Worm (Caenorhabditis elegans) whole organism, mixed stage, embryonic: ENCODE results near the gene fkh-4.
A peak's percentile ranks its signal among the peaks of the same experiment; 100 is the strongest.

Experiments
- M03D4.4 ChIP-seq: sonication (generic microtip); optimal IDR thresholded peaks from 2 replicates; lab custom pipeline; 2017; ENCODE audit warnings: mild to moderate bottlenecking, missing genetic modification characterization, missing compliant biosample characterization
- bed-3 ChIP-seq: fragments of 200-800 bp; sonication (Bioruptor generic); optimal IDR thresholded peaks from 3 replicates; lab custom pipeline; 2018; ENCODE audit warnings: mild to moderate bottlenecking, missing genetic modification characterization, moderate library complexity, missing compliant biosample characterization
- blmp-1 ChIP-seq: fragments of 150-350 bp; optimal IDR thresholded peaks from 2 replicates; lab custom pipeline; 2014; ENCODE audit warnings: missing biosample characterization, missing genetic modification characterization
- ceh-83 ChIP-seq: fragments of 200-800 bp; sonication (Bioruptor generic); optimal IDR thresholded peaks from 2 replicates; lab custom pipeline; 2018; ENCODE audit warnings: mild to moderate bottlenecking, missing genetic modification characterization, missing compliant biosample characterization
- ces-1 ChIP-seq: fragments of 150-350 bp; optimal IDR thresholded peaks from 2 replicates; lab custom pipeline; 2014; ENCODE audit warnings: missing biosample characterization, missing genetic modification reagents, missing genetic modification characterization
- cnd-1 ChIP-seq: fragments of 200-800 bp; sonication (Bioruptor generic); optimal IDR thresholded peaks from 2 replicates; lab custom pipeline; 2018; ENCODE audit warnings: mild to moderate bottlenecking, missing genetic modification characterization, missing compliant biosample characterization
- drap-1 ChIP-seq: fragments of 200-800 bp; sonication (Bioruptor generic); optimal IDR thresholded peaks from 3 replicates; lab custom pipeline; 2018; ENCODE audit warnings: mild to moderate bottlenecking, missing genetic modification characterization, missing compliant biosample characterization
- elt-1 ChIP-seq: sonication (generic microtip); optimal IDR thresholded peaks from 2 replicates; lab custom pipeline; 2017; ENCODE audit warnings: missing genetic modification characterization, mild to moderate bottlenecking, missing compliant biosample characterization, antibody characterized with exemption, moderate library complexity, borderline replicate concordance; ENCODE audit not compliant: insufficient read depth
- elt-3 ChIP-seq: fragments of 150-350 bp; optimal IDR thresholded peaks from 2 replicates; lab custom pipeline; 2014; ENCODE audit warnings: missing biosample characterization, missing genetic modification characterization
- ham-2 ChIP-seq: fragments of 200-800 bp; sonication (Bioruptor generic); optimal IDR thresholded peaks from 2 replicates; lab custom pipeline; 2018; ENCODE audit warnings: mild to moderate bottlenecking, missing genetic modification characterization, missing compliant biosample characterization
- hlh-1 ChIP-seq: fragments of 150-350 bp; optimal IDR thresholded peaks from 2 replicates; lab custom pipeline; 2014; ENCODE audit warnings: missing biosample characterization, missing genetic modification reagents, missing genetic modification characterization
- lin-13 ChIP-seq: fragments of 150-350 bp; optimal IDR thresholded peaks from 2 replicates; lab custom pipeline; 2014; ENCODE audit warnings: missing biosample characterization, missing genetic modification characterization
- lsy-2 ChIP-seq: fragments of 150-350 bp; optimal IDR thresholded peaks from 2 replicates; lab custom pipeline; 2014; ENCODE audit warnings: missing biosample characterization, missing genetic modification characterization
- mab-5 ChIP-seq: fragments of 150-350 bp; optimal IDR thresholded peaks from 2 replicates; lab custom pipeline; 2014; ENCODE audit warnings: missing biosample characterization, missing genetic modification characterization
- mep-1 ChIP-seq: fragments of 150-350 bp; optimal IDR thresholded peaks from 2 replicates; lab custom pipeline; 2017; ENCODE audit warnings: missing biosample characterization, missing genetic modification reagents, missing genetic modification characterization, inconsistent platforms
- mls-2 ChIP-seq: sonication (generic microtip); optimal IDR thresholded peaks from 2 replicates; lab custom pipeline; 2016; ENCODE audit warnings: mild to moderate bottlenecking, missing genetic modification characterization, moderate library complexity, missing compliant biosample characterization
- nhr-12 ChIP-seq: fragments of 150-350 bp; optimal IDR thresholded peaks from 2 replicates; lab custom pipeline; 2014; ENCODE audit warnings: missing biosample characterization, missing genetic modification characterization
- nhr-2 ChIP-seq: fragments of 150-350 bp; optimal IDR thresholded peaks from 2 replicates; lab custom pipeline; 2014; ENCODE audit warnings: missing biosample characterization, missing genetic modification characterization
- nhr-237 ChIP-seq: fragments of 150-350 bp; optimal IDR thresholded peaks from 2 replicates; lab custom pipeline; 2014; ENCODE audit warnings: missing biosample characterization, missing genetic modification characterization
- nhr-28 ChIP-seq: fragments of 150-350 bp; optimal IDR thresholded peaks from 2 replicates; lab custom pipeline; 2014; ENCODE audit warnings: missing biosample characterization, missing genetic modification characterization
- pha-4 ChIP-seq: fragments of 150-350 bp; optimal IDR thresholded peaks from 2 replicates; lab custom pipeline; 2018; ENCODE audit warnings: missing biosample characterization, missing genetic modification reagents, missing genetic modification characterization
- sem-2 ChIP-seq: fragments of 200-800 bp; sonication (Bioruptor generic); optimal IDR thresholded peaks from 2 replicates; lab custom pipeline; 2018; ENCODE audit warnings: mild to moderate bottlenecking, missing genetic modification characterization, missing compliant biosample characterization
- snpc-4 ChIP-seq: fragments of 150-350 bp; optimal IDR thresholded peaks from 2 replicates; lab custom pipeline; 2014; ENCODE audit warnings: missing biosample characterization, missing genetic modification characterization
- sptf-1 ChIP-seq: sonication (generic microtip); optimal IDR thresholded peaks from 2 replicates; lab custom pipeline; 2017; ENCODE audit warnings: mild to moderate bottlenecking, missing genetic modification characterization, moderate library complexity, missing compliant biosample characterization
- unc-120 ChIP-seq: sonication (generic microtip); optimal IDR thresholded peaks from 2 replicates; lab custom pipeline; 2017; ENCODE audit warnings: missing genetic modification characterization, missing compliant biosample characterization; ENCODE audit not compliant: poor library complexity, severe bottlenecking
- unc-39 ChIP-seq: fragments of 150-350 bp; optimal IDR thresholded peaks from 2 replicates; lab custom pipeline; 2014; ENCODE audit warnings: missing biosample characterization, missing genetic modification characterization
- zip-8 ChIP-seq: fragments of 150-350 bp; optimal IDR thresholded peaks from 2 replicates; lab custom pipeline; 2014; ENCODE audit warnings: missing biosample characterization, missing genetic modification characterization
- ztf-11 ChIP-seq: fragments of 150-350 bp; optimal IDR thresholded peaks from 2 replicates; lab custom pipeline; 2014; ENCODE audit warnings: missing biosample characterization, missing genetic modification characterization

The fkh-4 gene

ce11 chrX:13409543-13409942 is 19.1 kb downstream of the fkh-4 start, which contains the start of the genes cyp-13B1 and C29F7.1:
Gene cyp-13B1 (minus strand): TSS chrX:13409643.
Gene C29F7.1 (plus strand): TSS chrX:13409936.
- TF ChIP-seq nhr-28 (tag; lab: Kevin White, UChicago) (no peak), sptf-1 (tag; lab: Kevin White, UChicago) (no peak), lin-13 (tag; lab: Kevin White, UChicago) (no peak), ces-1 (GFP tag; lab: Kevin White, UChicago) (no peak), cnd-1 (tag; lab: Kevin White, UChicago) (no peak), elt-3 (tag; lab: Kevin White, UChicago) (no peak), blmp-1 (tag; lab: Kevin White, UChicago) (no peak), unc-120 (no peak), M03D4.4 (tag; lab: Kevin White, UChicago) (no peak)

- TF ChIP-seq cnd-1 (tag; lab: Kevin White, UChicago): no peak
- no peak for TF ChIP-seq bed-3 (GFP tag; lab: Kevin White, UChicago)
- no peak for TF ChIP-seq pha-4 (tag; lab: Kevin White, UChicago)
- no peak for TF ChIP-seq mab-5 (tag; lab: Kevin White, UChicago)
- no peak for TF ChIP-seq snpc-4 (tag; lab: Kevin White, UChicago)
- no peak for TF ChIP-seq elt-1 (tag; lab: Kevin White, UChicago)
- no peak for TF ChIP-seq ztf-11 (tag; lab: Kevin White, UChicago)
- no peak for TF ChIP-seq nhr-12
- TF ChIP-seq, all 35 proteins: peak for 0
Measured at ce11 chrX:13401783-13402182, 26.9 kb downstream of the fkh-4 start, which contains the start of gene F02C12.1. Gene F02C12.1 (plus strand): TSS chrX:13402083.

- TF ChIP-seq unc-39 (tag; lab: Kevin White, UChicago) (no peak), sem-2 (GFP tag; lab: Kevin White, UChicago) (no peak), pha-4 (tag; lab: Kevin White, UChicago) (peak; percentile 35)
- TF ChIP-seq, all 35 proteins: peak for 1
Measured at ce11 chrX:13401311-13401710, 27.3 kb downstream of the fkh-4 start.

- TF ChIP-seq elt-1 (tag; lab: Kevin White, UChicago): no peak
- TF ChIP-seq lsy-2: no peak
- TF ChIP-seq ceh-83 (GFP tag; lab: Kevin White, UChicago): no peak
- no peak for TF ChIP-seq ham-2
- no peak for TF ChIP-seq lin-13 (tag; lab: Kevin White, UChicago)
- no peak for TF ChIP-seq mls-2 (tag; lab: Kevin White, UChicago)
- no peak for TF ChIP-seq unc-120
- no peak for TF ChIP-seq drap-1
- no peak for TF ChIP-seq hlh-1 (tag; lab: Kevin White, UChicago)
- TF ChIP-seq M03D4.4 (tag; lab: Kevin White, UChicago): no peak
- TF ChIP-seq mep-1 (tag; lab: Kevin White, UChicago): no peak
- no peak for TF ChIP-seq cnd-1 (tag; lab: Kevin White, UChicago)
- no peak for TF ChIP-seq zip-8
- no peak for TF ChIP-seq elt-3 (tag; lab: Kevin White, UChicago)
- no peak for TF ChIP-seq ztf-11 (tag; lab: Kevin White, UChicago)
- no peak for TF ChIP-seq snpc-4 (tag; lab: Kevin White, UChicago)
- no peak for TF ChIP-seq sem-2 (GFP tag; lab: Kevin White, UChicago)
- no peak for TF ChIP-seq unc-39 (tag; lab: Kevin White, UChicago)
- no peak for TF ChIP-seq mab-5 (tag; lab: Kevin White, UChicago)
Measured at ce11 chrX:13399221-13399620, 29.4 kb downstream of the fkh-4 start, which contains the start of gene F02C12.2. Gene F02C12.2 (minus strand): TSS chrX:13399321.

- TF ChIP-seq ceh-83 (GFP tag; lab: Kevin White, UChicago): no peak
- no peak for TF ChIP-seq nhr-28 (tag; lab: Kevin White, UChicago)
- TF ChIP-seq mep-1 (tag; lab: Kevin White, UChicago): peak; percentile 65
- peak; percentile 50 for TF ChIP-seq lsy-2
- TF ChIP-seq ces-1 (GFP tag; lab: Kevin White, UChicago): peak; percentile 67
- TF ChIP-seq cnd-1 (tag; lab: Kevin White, UChicago): no peak
- no peak for TF ChIP-seq elt-3 (tag; lab: Kevin White, UChicago)
- peak; percentile 74 for TF ChIP-seq nhr-237 (tag; lab: Kevin White, UChicago)
- TF ChIP-seq nhr-2 (tag; lab: Kevin White, UChicago): peak; percentile 13
- TF ChIP-seq drap-1: no peak
- peak; percentile 79 for TF ChIP-seq pha-4 (tag; lab: Kevin White, UChicago)
- no peak for TF ChIP-seq sptf-1 (tag; lab: Kevin White, UChicago)
- no peak for TF ChIP-seq hlh-1 (tag; lab: Kevin White, UChicago)
- peak; percentile 4 for TF ChIP-seq mab-5 (tag; lab: Kevin White, UChicago)
Measured at ce11 chrX:13396550-13397023, 32.1 kb downstream of the fkh-4 start, which contains the start of gene F02C12.3. Gene F02C12.3 (plus strand): TSS chrX:13396973.
